Fruit fly (Drosophila melanogaster) whole organism, embryonic: ENCODE data around the gene retm.

Experiments
- Aef1 ChIP-seq: fragments of 200-800 bp; sonication (Bioruptor generic); IDR thresholded peaks from 3 replicates; pipeline ENCODE4 v1.3.6; 2022; ENCODE audit warnings: missing biosample characterization, missing genetic modification characterization
- CG14860 ChIP-seq: fragments of 200-800 bp; sonication (Bioruptor generic); IDR thresholded peaks from 3 replicates; pipeline ENCODE4 v1.3.6; 2022; ENCODE audit warnings: missing biosample characterization, missing genetic modification characterization; ENCODE audit not compliant: partially characterized antibody
- CG18764 ChIP-seq: fragments of 200-800 bp; sonication (Bioruptor generic); optimal IDR thresholded peaks from 3 replicates; lab custom pipeline; 2016; ENCODE audit warnings: missing biosample characterization, missing genetic modification characterization
- CG6654 ChIP-seq: fragments of 200-800 bp; sonication (Bioruptor generic); optimal IDR thresholded peaks from 2 replicates; lab custom pipeline; 2017; ENCODE audit warnings: missing biosample characterization, mild to moderate bottlenecking, missing genetic modification characterization
- CG8478 ChIP-seq: fragments of >200 bp; optimal IDR thresholded peaks from 2 replicates; lab custom pipeline; 2018
- Scr ChIP-seq: fragments of 200-800 bp; sonication (Bioruptor generic); IDR thresholded peaks from 2 replicates; pipeline ENCODE4 v1.3.6; 2022; ENCODE audit warnings: missing biosample characterization, missing genetic modification characterization; ENCODE audit not compliant: partially characterized antibody
- ash1 ChIP-seq: fragments of 200-800 bp; sonication (Bioruptor generic); optimal IDR thresholded peaks from 2 replicates; lab custom pipeline; 2018; ENCODE audit warnings: missing biosample characterization, mild to moderate bottlenecking, missing genetic modification characterization
- bbx ChIP-seq: fragments of 200-800 bp; sonication (Bioruptor generic); IDR thresholded peaks from 2 replicates; pipeline ENCODE4 v1.3.6; 2022; ENCODE audit warnings: missing biosample characterization, missing genetic modification characterization; ENCODE audit not compliant: partially characterized antibody
- cato ChIP-seq: fragments of 200-800 bp; sonication (Bioruptor generic); optimal IDR thresholded peaks from 2 replicates; lab custom pipeline; 2016; ENCODE audit warnings: missing biosample characterization, missing genetic modification characterization, borderline replicate concordance
- en ChIP-seq: fragments of 200-800 bp; sonication (Bioruptor generic); optimal IDR thresholded peaks from 2 replicates; lab custom pipeline; 2016; ENCODE audit warnings: missing biosample characterization, missing genetic modification characterization
- run ChIP-seq: fragments of 200-800 bp; sonication (Bioruptor generic); optimal IDR thresholded peaks from 3 replicates; lab custom pipeline; 2018; ENCODE audit warnings: missing biosample characterization, mild to moderate bottlenecking, missing genetic modification characterization
- shn ChIP-seq: fragments of 200-800 bp; sonication (Bioruptor generic); optimal IDR thresholded peaks from 3 replicates; lab custom pipeline; 2016; ENCODE audit warnings: missing biosample characterization, missing genetic modification characterization
- tin ChIP-seq: fragments of 200-800 bp; sonication (Bioruptor generic); optimal IDR thresholded peaks from 3 replicates; lab custom pipeline; 2016; ENCODE audit warnings: missing biosample characterization, missing genetic modification characterization
- zfh1 ChIP-seq: fragments of 200-800 bp; sonication (Bioruptor generic); IDR thresholded peaks from 3 replicates; pipeline ENCODE4 v1.3.6; 2022; ENCODE audit warnings: missing biosample characterization, missing genetic modification characterization

DNA sequence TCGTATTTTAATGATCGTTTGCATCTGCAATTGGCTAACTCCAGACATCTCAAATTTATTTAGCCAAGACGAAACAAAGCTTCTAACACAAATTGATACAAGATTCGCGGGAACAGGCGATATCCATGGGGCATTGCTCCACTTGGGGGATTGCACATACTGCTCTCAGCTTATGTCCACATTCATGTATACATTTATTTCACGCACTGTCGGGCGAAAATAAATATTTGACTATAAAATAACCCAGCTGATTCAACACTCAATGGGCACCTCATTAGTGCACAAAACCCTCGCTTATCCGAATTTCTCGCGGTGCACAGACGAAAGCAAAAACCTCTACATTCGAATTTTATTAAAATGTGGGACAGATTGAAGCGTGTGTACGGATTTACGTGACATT is 5.8 kb upstream of the retm start:
- TF ChIP-seq zfh1 (GFP tag; lab: Robert Waterston, UW) (peak; percentile 46; the same call in 1 of the 3 replicates), shn (no peak), Scr (GFP tag; lab: Robert Waterston, UW) (no peak), CG14860 (GFP tag; lab: Robert Waterston, UW) (no peak), tin (GFP tag; lab: Kevin White, UChicago) (no peak), ash1 (GFP tag; lab: Kevin White, UChicago) (no peak), bbx (GFP tag; lab: Robert Waterston, UW) (no peak), CG6654 (no peak), en (no peak), Aef1 (GFP tag; lab: Robert Waterston, UW) (no peak), CG18764 (GFP tag; lab: Kevin White, UChicago) (no peak), cato (GFP tag; lab: Kevin White, UChicago) (no peak), run (peak; percentile 3), CG8478 (lab: Kevin White, UChicago) (no peak)
